Fruit fly (Drosophila melanogaster): ENCODE data around the gene CG6873.

The CG6873 gene

dm6 chrX:18739795-18740194 lies at the start of gene CG6873:
TSS of gene CG6873 (minus strand) at chrX:18739895.
- no peak for TF ChIP-seq noc (tag; optimal IDR thresholded peaks at IDR 0.05)

dm6 chrX:18788143-18788745 lies 48.5 kb upstream of the CG6873 start, which contains the start of the genes CG6961 and S6KL:
TSS of gene CG6961 (minus strand) at chrX:18788210.
TSS of gene S6KL (plus strand) at chrX:18788464.
- no peak for TF ChIP-seq noc (tag; optimal IDR thresholded peaks at IDR 0.05)

- TF ChIP-seq noc (tag; optimal IDR thresholded peaks at IDR 0.05), result no peak
Measured at dm6 chrX:18783417-18784123, 43.9 kb upstream of the CG6873 start, which contains the start of gene CG18259. TSS of gene CG18259 (minus strand) at chrX:18783494.

DNA sequence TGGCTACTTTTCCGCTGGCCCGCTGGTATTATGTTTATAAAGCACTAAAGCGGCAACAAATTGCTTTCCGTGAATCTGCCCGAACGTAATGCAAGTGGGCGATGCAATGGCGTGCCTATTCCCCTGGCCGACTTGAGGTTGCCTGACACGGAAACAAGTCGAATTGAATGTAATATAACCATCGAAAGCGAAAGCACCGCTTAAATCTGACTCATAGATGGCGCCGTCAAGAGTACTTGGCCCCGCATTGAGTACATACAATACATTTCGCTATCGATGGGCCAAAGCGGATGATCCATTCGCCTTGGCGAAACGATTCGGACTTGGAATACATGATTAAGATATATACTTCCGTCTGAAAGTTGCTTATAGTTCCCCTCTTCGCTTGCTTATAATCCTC lies 40.6 kb upstream of the CG6873 start:
- TF ChIP-seq noc (tag; optimal IDR thresholded peaks at IDR 0.05), result no peak

- no peak for TF ChIP-seq noc (tag; optimal IDR thresholded peaks at IDR 0.05)
Measured at dm6 chrX:18779662-18780061, 40.0 kb upstream of the CG6873 start.

DNA sequence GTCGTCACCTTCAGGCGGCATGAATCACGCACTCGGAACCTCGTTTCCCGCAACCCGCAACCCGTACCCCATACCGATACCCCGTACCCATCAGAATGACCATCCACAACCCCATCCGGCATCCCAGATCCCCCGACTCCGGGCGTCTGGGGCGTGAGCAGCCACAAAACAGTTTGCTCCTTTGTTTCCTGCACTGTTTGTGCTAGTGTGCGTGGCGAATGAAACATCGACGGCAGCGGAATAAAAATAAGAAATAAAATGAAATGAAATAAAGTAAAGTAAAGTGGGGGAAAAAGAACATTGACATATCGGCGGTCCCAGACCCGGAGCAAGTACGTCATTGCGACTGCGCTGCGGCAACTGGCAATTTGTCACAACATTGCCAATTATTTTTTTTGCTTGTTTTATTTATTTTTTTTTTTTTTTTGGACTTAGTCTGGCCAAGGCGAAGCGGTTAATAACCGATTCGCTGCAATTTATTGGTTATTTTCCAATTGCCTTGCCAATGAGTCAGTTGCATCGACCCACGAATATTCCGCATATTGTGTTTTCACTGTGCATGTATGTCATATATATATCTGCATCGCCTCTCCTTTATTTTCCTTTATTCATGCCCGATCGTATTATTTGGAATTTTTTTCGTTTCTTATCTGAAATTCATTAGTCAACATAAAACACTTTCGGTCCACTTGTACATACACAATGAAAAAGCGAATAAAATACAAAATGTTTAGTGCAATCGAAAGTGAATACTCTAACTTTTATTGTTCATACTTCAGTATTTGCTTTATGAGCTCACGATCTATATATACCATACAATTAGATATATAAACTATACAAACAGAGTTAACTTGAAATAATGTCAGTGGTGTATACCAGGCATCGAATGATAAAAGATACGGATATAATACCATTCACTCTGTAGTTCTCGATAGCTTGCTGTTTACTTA lies 37.6 kb upstream of the CG6873 start:
- no peak for TF ChIP-seq noc (tag; optimal IDR thresholded peaks at IDR 0.05)

DNA sequence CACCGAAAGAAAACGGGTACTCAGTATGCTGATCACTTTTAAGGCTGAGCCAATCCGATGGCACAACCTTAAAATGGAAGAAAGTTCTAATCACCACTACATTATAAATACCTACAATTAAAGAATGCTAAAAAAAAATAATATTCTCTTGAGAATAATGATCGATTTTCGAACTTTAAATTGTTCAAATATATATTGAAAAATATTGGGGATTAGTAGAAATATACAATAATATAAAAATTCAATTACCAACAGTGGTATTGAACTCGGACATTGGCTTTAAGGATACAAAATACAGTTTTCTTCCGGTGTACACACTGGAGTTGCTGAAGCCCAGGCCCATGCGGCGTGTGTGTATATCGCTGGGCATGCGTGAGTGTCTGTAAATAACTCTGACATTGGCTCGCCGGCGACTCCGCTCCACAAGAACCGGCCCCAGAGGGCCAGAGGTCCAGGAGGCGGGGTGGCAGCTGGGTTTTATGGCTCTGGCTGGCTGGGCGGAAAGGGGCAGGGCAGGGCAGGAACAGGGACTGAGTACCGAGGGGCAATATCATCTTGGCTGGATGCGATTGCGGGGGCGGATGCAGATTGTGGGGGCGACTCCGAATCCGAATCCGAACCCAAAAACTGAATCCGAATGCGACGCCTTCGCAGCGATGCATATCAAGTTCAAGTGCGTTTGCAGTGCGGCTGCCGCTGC lies 36.3 kb upstream of the CG6873 start:
- no peak for TF ChIP-seq noc (tag; optimal IDR thresholded peaks at IDR 0.05)

- TF ChIP-seq noc (tag; optimal IDR thresholded peaks at IDR 0.05), result no peak
Measured at dm6 chrX:18774818-18775343, 35.2 kb upstream of the CG6873 start, which contains the start of gene CG6891. TSS of gene CG6891 (plus strand) at chrX:18775228.

- TF ChIP-seq noc (tag; optimal IDR thresholded peaks at IDR 0.05), result no peak
Measured at dm6 chrX:18773817-18774216, 34.1 kb upstream of the CG6873 start, which contains the start of gene CCKLR-17D3. TSS of gene CCKLR-17D3 (minus strand) at chrX:18774027.

DNA sequence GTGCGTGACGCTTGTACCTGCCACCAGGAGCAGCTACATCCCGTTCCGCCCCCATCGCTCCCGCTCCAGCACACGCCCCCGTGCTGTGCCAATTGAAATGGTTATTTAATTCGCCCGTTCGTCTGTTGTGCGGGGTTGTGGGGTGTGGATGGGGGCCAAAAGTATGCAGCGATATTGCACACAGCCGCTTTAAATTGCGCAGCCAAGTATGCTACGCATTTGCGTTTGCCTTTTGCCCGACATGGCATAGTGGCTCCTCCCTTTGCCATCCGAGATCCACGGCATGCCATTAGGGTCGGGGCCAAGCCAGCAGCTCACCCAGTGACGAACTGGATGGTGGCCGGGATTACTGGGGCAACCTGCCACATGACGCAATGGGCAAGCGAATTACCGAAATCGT lies 32.3 kb upstream of the CG6873 start:
- no peak for TF ChIP-seq noc (tag; optimal IDR thresholded peaks at IDR 0.05)

- no peak for TF ChIP-seq noc (tag; optimal IDR thresholded peaks at IDR 0.05)
Measured at dm6 chrX:18771356-18771755, 31.7 kb upstream of the CG6873 start.

dm6 chrX:18748206-18748605 lies 8.5 kb upstream of the CG6873 start, which contains the start of gene CG12609:
TSS of gene CG12609 (minus strand) at chrX:18748306.
- no peak for TF ChIP-seq noc (tag; optimal IDR thresholded peaks at IDR 0.05)

- no peak for TF ChIP-seq noc (tag; optimal IDR thresholded peaks at IDR 0.05)
Measured at dm6 chrX:18726270-18726669, 13.4 kb downstream of the CG6873 start, which contains the start of gene CCKLR-17D1. TSS of gene CCKLR-17D1 (minus strand) at chrX:18726572.

DNA sequence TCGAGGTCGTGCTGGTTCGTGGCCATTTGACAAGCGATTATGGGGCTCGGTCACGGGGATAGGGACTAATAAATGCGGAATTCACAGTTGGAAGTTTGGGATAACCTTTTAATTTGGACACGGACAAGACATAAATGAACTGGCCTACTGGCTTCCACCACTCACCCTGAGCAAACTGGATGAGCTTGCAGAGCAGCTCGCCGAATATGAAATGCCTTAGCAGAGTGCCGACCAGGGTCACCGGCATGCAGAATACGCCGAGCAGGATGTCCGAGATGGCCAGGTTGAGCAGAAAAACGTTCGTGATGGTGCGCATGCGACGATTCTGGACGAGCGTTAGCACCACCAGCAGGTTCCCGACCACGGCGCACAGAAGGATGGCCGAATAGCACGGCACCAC lies 14.1 kb downstream of the CG6873 start, which contains the start of gene CG42302:
Gene CG42302, minus strand, starts transcription at position 101 of the 400 bp plus-strand sequence.
- TF ChIP-seq noc (tag; optimal IDR thresholded peaks at IDR 0.05), result no peak

- TF ChIP-seq noc (tag; optimal IDR thresholded peaks at IDR 0.05), result no peak
Measured at dm6 chrX:18709565-18709964, 30.1 kb downstream of the CG6873 start, which contains the start of gene Cyp308a1. TSS of gene Cyp308a1 (plus strand) at chrX:18709865.

Measured in whole organism, larva.